Worm (Caenorhabditis elegans) whole organism, L1 larva: ENCODE data around the gene F53A2.1.

ENCODE experiments used
- aly-2 ChIP-seq: fragments of 150-350 bp; optimal IDR thresholded peaks from 2 replicates; lab custom pipeline; 2014; ENCODE audit warnings: missing biosample characterization, missing genetic modification characterization
- lin-35 ChIP-seq, 2 experiments: fragments of 150-350 bp; optimal IDR thresholded peaks; 2 replicates each; lab custom pipeline; 2014; ENCODE audit warnings: missing biosample characterization in 2 of 2, missing genetic modification characterization in 2 of 2, missing genetic modification reagents in 2 of 2
- lir-3 ChIP-seq: sonication (generic microtip); optimal IDR thresholded peaks from 2 replicates; lab custom pipeline; 2016; ENCODE audit warnings: mild to moderate bottlenecking, missing genetic modification characterization, moderate library complexity, missing compliant biosample characterization; ENCODE audit not compliant: poor library complexity
- lsy-2 ChIP-seq, 2 experiments: fragments of 150-350 bp; optimal IDR thresholded peaks; 2 replicates each; lab custom pipeline; 2014; ENCODE audit warnings: missing biosample characterization in 2 of 2, missing genetic modification characterization in 2 of 2
- mep-1 ChIP-seq: fragments of 150-350 bp; optimal IDR thresholded peaks from 2 replicates; lab custom pipeline; 2014; ENCODE audit warnings: missing biosample characterization, missing genetic modification characterization
- nhr-28 ChIP-seq: fragments of 150-350 bp; optimal IDR thresholded peaks from 2 replicates; lab custom pipeline; 2014; ENCODE audit warnings: missing biosample characterization, missing genetic modification characterization
- nhr-47 ChIP-seq: sonication (generic microtip); optimal IDR thresholded peaks from 2 replicates; lab custom pipeline; 2016; ENCODE audit warnings: mild to moderate bottlenecking, missing genetic modification characterization, moderate library complexity, missing compliant biosample characterization
- nhr-76 ChIP-seq: sonication (generic microtip); optimal IDR thresholded peaks from 2 replicates; lab custom pipeline; 2017; ENCODE audit warnings: missing biosample characterization, missing genetic modification characterization
- rnt-1 ChIP-seq: sonication (generic microtip); optimal IDR thresholded peaks from 2 replicates; lab custom pipeline; 2016; ENCODE audit warnings: mild to moderate bottlenecking, missing genetic modification characterization, moderate library complexity, missing compliant biosample characterization
- zag-1 ChIP-seq: fragments of 150-350 bp; optimal IDR thresholded peaks from 2 replicates; lab custom pipeline; 2014; ENCODE audit warnings: missing biosample characterization, missing genetic modification characterization

- TF ChIP-seq aly-2 (tag; lab: Kevin White, UChicago): no peak
- no peak for TF ChIP-seq mep-1
- no peak for TF ChIP-seq zag-1 (tag; lab: Kevin White, UChicago)
- TF ChIP-seq rnt-1: no peak
- peak; percentile 16 for TF ChIP-seq nhr-47
- TF ChIP-seq lin-35 (GFP tag; optimal IDR thresholded peaks at IDR 0.05; lab: Kevin White, UChicago): peak; percentile 36 to 58
- no peak for TF ChIP-seq nhr-28 (tag; lab: Kevin White, UChicago)
- TF ChIP-seq lir-3 (tag; lab: Kevin White, UChicago): no peak
- no peak for TF ChIP-seq nhr-76 (tag; lab: Kevin White, UChicago)
- TF ChIP-seq lsy-2 (tag; optimal IDR thresholded peaks at IDR 0.05; lab: Kevin White, UChicago): peak; percentile 17 to 63
Observed at ce11 chrIII:13359847-13360246, 35.2 kb upstream of the F53A2.1 start.
